Fruit fly (Drosophila melanogaster) whole organism, embryonic: ENCODE data around the gene Mec2.

ENCODE experiments used
- Bteb2 ChIP-seq: fragments of 200-800 bp; sonication (Bioruptor generic); optimal IDR thresholded peaks from 2 replicates; lab custom pipeline; 2016; ENCODE audit warnings: missing biosample characterization, missing genetic modification characterization
- TFAM ChIP-seq: fragments of 200-800 bp; sonication (Bioruptor generic); optimal IDR thresholded peaks from 2 replicates; lab custom pipeline; 2017; ENCODE audit warnings: missing biosample characterization, missing genetic modification characterization, inconsistent platforms
- croc ChIP-seq: fragments of 200-800 bp; sonication (Bioruptor generic); conservative IDR thresholded peaks from 3 replicates; pipeline ENCODE4 v1.3.6; 2022; ENCODE audit warnings: missing biosample characterization, missing genetic modification characterization
- esg ChIP-seq: fragments of 200-800 bp; sonication (Bioruptor generic); conservative IDR thresholded peaks from 2 replicates; pipeline ENCODE4 v1.3.6; 2022; ENCODE audit warnings: missing biosample characterization, missing genetic modification characterization
- wek ChIP-seq: fragments of 200-800 bp; sonication (Bioruptor generic); optimal IDR thresholded peaks from 3 replicates; lab custom pipeline; 2018; ENCODE audit warnings: missing biosample characterization, mild to moderate bottlenecking, missing genetic modification characterization, moderate library complexity

DNA sequence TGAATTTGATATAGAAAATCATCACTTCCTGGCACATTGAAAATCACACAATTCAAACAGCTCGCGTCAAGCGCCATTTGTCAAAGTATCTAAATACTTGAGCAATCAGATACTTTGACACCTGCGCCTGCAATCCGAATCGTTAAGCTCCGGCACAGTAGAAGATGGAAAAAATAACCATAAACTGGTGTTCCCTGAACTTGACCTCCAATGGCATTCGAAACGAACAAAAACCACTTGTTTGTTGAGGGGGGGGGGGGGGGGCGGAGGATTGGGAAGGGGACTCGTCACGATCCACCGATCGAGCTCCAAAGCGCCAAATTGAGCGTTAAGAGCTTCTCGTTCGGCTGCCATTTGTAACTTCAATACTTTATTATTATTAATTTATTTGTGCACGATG lies 15.9 kb upstream of the Mec2 start:
- no peak for TF ChIP-seq TFAM (GFP tag; lab: Kevin White, UChicago)
- no peak for TF ChIP-seq croc (GFP tag; lab: Robert Waterston, UW)
- no peak for TF ChIP-seq Bteb2 (GFP tag; lab: Kevin White, UChicago)
- no peak for TF ChIP-seq esg (GFP tag; lab: Robert Waterston, UW)
- no peak for TF ChIP-seq wek
